Fruit fly (Drosophila melanogaster) whole organism, embryonic: Measurements from ENCODE around the gene Edg78E.
A peak's percentile ranks its signal among the peaks of the same experiment; 100 is the strongest.

ENCODE experiments used
- Abd-B ChIP-seq: fragments of 200-800 bp; sonication (Bioruptor generic); optimal IDR thresholded peaks from 2 replicates; lab custom pipeline; 2018; ENCODE audit warnings: missing biosample characterization, mild to moderate bottlenecking, missing genetic modification characterization, moderate library complexity
- CG1233 ChIP-seq: fragments of 200-800 bp; sonication (Bioruptor generic); optimal IDR thresholded peaks from 4 replicates; lab custom pipeline; 2018; ENCODE audit warnings: missing biosample characterization, mild to moderate bottlenecking, missing genetic modification characterization
- CG15479 ChIP-seq: fragments of 200-800 bp; sonication (Bioruptor generic); optimal IDR thresholded peaks from 3 replicates; lab custom pipeline; 2019; ENCODE audit warnings: missing biosample characterization, mild to moderate bottlenecking, missing genetic modification characterization, moderate library complexity
- CG6254 ChIP-seq: fragments of 200-800 bp; sonication (Bioruptor generic); optimal IDR thresholded peaks from 3 replicates; lab custom pipeline; 2017; ENCODE audit warnings: mild to moderate bottlenecking, missing biosample characterization, missing genetic modification reagents, missing genetic modification characterization
- Hey ChIP-seq: fragments of 200-800 bp; sonication (Bioruptor generic); optimal IDR thresholded peaks from 3 replicates; lab custom pipeline; 2018; ENCODE audit warnings: missing biosample characterization, mild to moderate bottlenecking, missing genetic modification characterization
- Sox102F ChIP-seq: fragments of 200-800 bp; sonication (Bioruptor generic); optimal IDR thresholded peaks from 2 replicates; lab custom pipeline; 2018; ENCODE audit warnings: missing biosample characterization, mild to moderate bottlenecking, missing genetic modification characterization, moderate library complexity
- cad ChIP-seq: fragments of >200 bp; optimal IDR thresholded peaks from 2 replicates; lab custom pipeline; 2017; ENCODE audit warnings: missing biosample characterization, missing genetic modification characterization
- chn ChIP-seq: fragments of 200-800 bp; sonication (Bioruptor generic); optimal IDR thresholded peaks from 2 replicates; lab custom pipeline; 2016; ENCODE audit warnings: missing biosample characterization, missing genetic modification characterization
- dysf ChIP-seq: fragments of 200-800 bp; sonication (Bioruptor generic); IDR thresholded peaks from 3 replicates; pipeline ENCODE4 v1.3.6; 2022; ENCODE audit warnings: missing biosample characterization, missing genetic modification characterization
- kah ChIP-seq: fragments of 200-800 bp; sonication (Bioruptor generic); optimal IDR thresholded peaks from 2 replicates; lab custom pipeline; 2018; ENCODE audit warnings: missing biosample characterization, mild to moderate bottlenecking, missing genetic modification characterization
- prd ChIP-seq, 3 experiments: fragments of >200 bp in 2 of 3; fragments of 200-800 bp in 1 of 3; sonication (Bioruptor generic) in 1 of 3; optimal IDR thresholded peaks in 2 of 3; IDR thresholded peaks in 1 of 3; 2 replicates in 2 of 3; 3 replicates in 1 of 3; pipeline versions ENCODE4 v1.3.6 to Lab custom; 2017 to 2022; ENCODE audit warnings: missing biosample characterization in 1 of 3, missing genetic modification characterization in 1 of 3

DNA sequence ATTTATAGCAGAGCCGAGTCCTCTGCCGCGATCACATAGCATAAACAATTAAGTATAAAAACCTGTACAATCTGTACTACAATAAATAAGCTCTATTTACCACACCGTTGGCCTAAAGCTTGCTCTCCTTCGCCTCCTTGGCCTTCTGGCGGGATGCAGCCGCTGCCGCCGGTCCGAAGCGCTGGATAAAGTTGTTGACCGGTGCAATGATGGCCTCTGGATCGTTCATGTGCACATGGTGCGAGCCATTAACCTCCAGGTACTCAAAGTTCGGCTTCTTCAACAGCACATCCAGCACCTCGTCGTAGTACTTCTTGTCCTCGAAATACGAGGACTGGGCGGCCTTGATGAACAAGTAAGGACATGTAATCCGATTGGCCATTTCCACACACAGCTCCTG, 4.9 kb upstream of the Edg78E start:
- TF ChIP-seq prd (optimal IDR thresholded peaks at IDR 0.05; lab: Kevin White, UChicago) (no peak), prd (GFP tag; IDR thresholded peaks at IDR 0.05; lab: Robert Waterston, UW) (no peak), kah (GFP tag; lab: Kevin White, UChicago) (no peak), Sox102F (GFP tag; lab: Kevin White, UChicago) (no peak), Hey (no peak), CG1233 (no peak), cad (GFP tag; lab: Kevin White, UChicago) (no peak), chn (GFP tag; lab: Kevin White, UChicago) (no peak), Abd-B (GFP tag; lab: Kevin White, UChicago) (no peak), CG15479 (GFP tag; lab: Kevin White, UChicago) (no peak), dysf (GFP tag; lab: Robert Waterston, UW) (0 out of 3 replicates have a peak, but pooled peaks have one; percentile 7), CG6254 (GFP tag; lab: Kevin White, UChicago) (no peak)
